Worm (Caenorhabditis elegans): Measurements from ENCODE around the gene F58F12.2.

DNA sequence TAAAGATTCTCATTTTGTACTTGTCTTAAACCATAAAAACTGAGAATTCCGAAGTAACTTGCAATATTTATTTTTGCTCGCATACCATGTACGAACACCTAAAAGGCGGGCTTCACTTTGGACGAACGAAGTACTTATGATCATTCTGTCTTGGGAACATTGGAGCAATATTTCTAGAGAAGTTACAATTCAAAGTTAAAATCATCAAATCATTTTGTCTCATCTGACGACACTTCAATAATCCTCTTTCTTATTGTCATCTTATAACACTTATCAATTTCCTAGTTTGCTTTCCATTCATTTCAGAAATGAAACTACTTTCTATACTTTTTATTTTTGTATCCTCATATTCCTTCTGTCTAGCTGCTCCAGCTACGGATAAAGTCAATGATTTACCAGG, 21.1 kb downstream of the F58F12.2 start, which contains the start of gene ctsa-4.1:
- TF ChIP-seq scrt-1 (GFP tag; IDR thresholded peaks at IDR 0.05) (no peak), ama-1 (optimal IDR thresholded peaks at IDR 0.05) (no peak)

Measured in whole organism, early embryonic.